Fruit fly (Drosophila melanogaster): Measurements from ENCODE around the gene CG32104.

The CG32104 gene

dm6 chr3L:12414189-12414964, 15.3 kb upstream of the CG32104 start, which contains the start of gene SCaMC (continued):
- no peak for TF ChIP-seq wor (GFP tag; IDR thresholded peaks at IDR 0.05)
- no peak for TF ChIP-seq sr (GFP tag; IDR thresholded peaks at IDR 0.05)
- peak; percentile 32 for TF ChIP-seq CrebB (tag; optimal IDR thresholded peaks at IDR 0.05)
- TF ChIP-seq CG12942 (GFP tag; optimal IDR thresholded peaks at IDR 0.05) = no peak
- no peak for TF ChIP-seq dmrt11E (tag; optimal IDR thresholded peaks at IDR 0.05)
- TF ChIP-seq cg (GFP tag; optimal IDR thresholded peaks at IDR 0.05) = peak; percentile 79
- TF ChIP-seq CG42726 (GFP tag; IDR thresholded peaks at IDR 0.05; ENCODE audit: partially characterized antibody) = peak; percentile 47; the same call in 1 of the 2 replicates
- peak; percentile 37 for TF ChIP-seq CG8924 (tag; optimal IDR thresholded peaks at IDR 0.05)
- no peak for TF ChIP-seq CG18011 (GFP tag; optimal IDR thresholded peaks at IDR 0.05)
- TF ChIP-seq Ets97D (GFP tag; optimal IDR thresholded peaks at IDR 0.05) = peak; percentile 59
- TF ChIP-seq chif (GFP tag; optimal IDR thresholded peaks at IDR 0.05) = no peak
- TF ChIP-seq CG6689 (GFP tag; IDR thresholded peaks at IDR 0.05) = no peak
- TF ChIP-seq emc (GFP tag; optimal IDR thresholded peaks at IDR 0.05) = no peak
- no peak for TF ChIP-seq croc (GFP tag; conservative IDR thresholded peaks at IDR 0.05)
- TF ChIP-seq CG7786 (GFP tag; optimal IDR thresholded peaks at IDR 0.05) = no peak
- no peak for TF ChIP-seq CG17359 (tag; optimal IDR thresholded peaks at IDR 0.05)
- TF ChIP-seq dati (GFP tag; IDR thresholded peaks at IDR 0.05) = no peak
- no peak for TF ChIP-seq CG6791 (GFP tag; IDR thresholded peaks at IDR 0.05; ENCODE audit: partially characterized antibody)
- TF ChIP-seq jing (GFP tag; optimal IDR thresholded peaks at IDR 0.05) = no peak
- TF ChIP-seq grau (tag; optimal IDR thresholded peaks at IDR 0.05) = peak; percentile 18
- peak; percentile 94 for TF ChIP-seq CG4617 (GFP tag; optimal IDR thresholded peaks at IDR 0.05; ENCODE audit: borderline replicate concordance)
- no peak for TF ChIP-seq psq (GFP tag; optimal IDR thresholded peaks at IDR 0.05)
- TF ChIP-seq CG10147 (GFP tag; optimal IDR thresholded peaks at IDR 0.05) = no peak
- TF ChIP-seq CG3281 (GFP tag; optimal IDR thresholded peaks at IDR 0.05) = no peak
- no peak for TF ChIP-seq knrl (GFP tag; IDR thresholded peaks at IDR 0.05; ENCODE audit: partially characterized antibody)
- peak; percentile 27 for TF ChIP-seq CG12391 (tag; optimal IDR thresholded peaks at IDR 0.05)
- 0 out of 2 replicates have a peak, but pooled peaks have one; percentile 33 for TF ChIP-seq Rfx (GFP tag; IDR thresholded peaks at IDR 0.05)
- no peak for TF ChIP-seq h (optimal IDR thresholded peaks at IDR 0.05)
- peak; percentile 96 for TF ChIP-seq pzg (GFP tag; optimal IDR thresholded peaks at IDR 0.05)
- TF ChIP-seq CG6272 (GFP tag; IDR thresholded peaks at IDR 0.05) = no peak
- TF ChIP-seq CG1603 (tag; optimal IDR thresholded peaks at IDR 0.05) = peak; percentile 68
- peak; percentile 33 for TF ChIP-seq Nf-YC (tag; optimal IDR thresholded peaks at IDR 0.05)
- no peak for TF ChIP-seq bcd (GFP tag; optimal IDR thresholded peaks at IDR 0.05)
- TF ChIP-seq z (GFP tag; IDR thresholded peaks at IDR 0.05) = no peak
- 0 out of 2 replicates have a peak, but pooled peaks have one; percentile 24 for TF ChIP-seq chm (GFP tag; IDR thresholded peaks at IDR 0.05)
- no peak for TF ChIP-seq Fer2 (tag; optimal IDR thresholded peaks at IDR 0.05)
- TF ChIP-seq danr (GFP tag; IDR thresholded peaks at IDR 0.05) = no peak
- TF ChIP-seq E2f2 (GFP tag; IDR thresholded peaks at IDR 0.05) = peak; percentile 91
- no peak for TF ChIP-seq CG8359 (GFP tag; optimal IDR thresholded peaks at IDR 0.05; ENCODE audit: borderline replicate concordance)
- TF ChIP-seq trem (tag; optimal IDR thresholded peaks at IDR 0.05) = peak; percentile 80
- peak; percentile 1 for TF ChIP-seq CG18262 (tag; optimal IDR thresholded peaks at IDR 0.05)
- TF ChIP-seq mam (GFP tag; optimal IDR thresholded peaks at IDR 0.05) = no peak
- TF ChIP-seq ase (GFP tag; IDR thresholded peaks at IDR 0.05) = no peak
- peak; percentile 14 for TF ChIP-seq CG4854 (GFP tag; optimal IDR thresholded peaks at IDR 0.05)
- TF ChIP-seq ewg (GFP tag; optimal IDR thresholded peaks at IDR 0.05) = peak; percentile 31
- TF ChIP-seq gfzf (GFP tag; optimal IDR thresholded peaks at IDR 0.05) = peak; percentile 99
- TF ChIP-seq tap (tag; optimal IDR thresholded peaks at IDR 0.05) = no peak
- peak; percentile 48 for TF ChIP-seq lbe (GFP tag; optimal IDR thresholded peaks at IDR 0.05)
- no peak for TF ChIP-seq mld (GFP tag; IDR thresholded peaks at IDR 0.05; ENCODE audit: partially characterized antibody)
